Fruit fly (Drosophila melanogaster): ENCODE data around the gene DCX-EMAP.

The DCX-EMAP gene

dm6 chr3L:14956288-14957032, 52.9 kb downstream of the DCX-EMAP start (continued):
- TF ChIP-seq CG34224 (GFP tag; IDR thresholded peaks at IDR 0.05; ENCODE audit: partially characterized antibody) (no peak), CG13287 (GFP tag; IDR thresholded peaks at IDR 0.05; ENCODE audit: partially characterized antibody) (no peak), CG8478 (optimal IDR thresholded peaks at IDR 0.05) (no peak), Awh (GFP tag; IDR thresholded peaks at IDR 0.05) (no peak), aop (GFP tag; IDR thresholded peaks at IDR 0.05) (no peak), CG17912 (GFP tag; optimal IDR thresholded peaks at IDR 0.05) (no peak), CG11398 (GFP tag; optimal IDR thresholded peaks at IDR 0.05) (peak; percentile 51), Nf-YA (GFP tag; IDR thresholded peaks at IDR 0.05) (no peak), Hand (GFP tag; optimal IDR thresholded peaks at IDR 0.05) (no peak), Six4 (GFP tag; optimal IDR thresholded peaks at IDR 0.05) (no peak), CG8388 (GFP tag; optimal IDR thresholded peaks at IDR 0.05) (no peak), psq (GFP tag; optimal IDR thresholded peaks at IDR 0.05) (peak; percentile 54), CG31388 (GFP tag; optimal IDR thresholded peaks at IDR 0.05) (no peak), CG2116 (GFP tag; optimal IDR thresholded peaks at IDR 0.05) (peak; percentile 51), ttk (GFP tag; IDR thresholded peaks at IDR 0.05) (no peak), ems (GFP tag; optimal IDR thresholded peaks at IDR 0.05) (no peak), grau (tag; optimal IDR thresholded peaks at IDR 0.05) (no peak), ssp (GFP tag; IDR thresholded peaks at IDR 0.05) (no peak), CG2202 (tag; optimal IDR thresholded peaks at IDR 0.05) (peak; percentile 80), CG18011 (GFP tag; optimal IDR thresholded peaks at IDR 0.05) (no peak), tio (GFP tag; optimal IDR thresholded peaks at IDR 0.05) (peak; percentile 24), CG17802 (tag; optimal IDR thresholded peaks at IDR 0.05) (no peak), al (GFP tag; IDR thresholded peaks at IDR 0.05) (no peak), row (GFP tag; IDR thresholded peaks at IDR 0.05) (no peak), CG12071 (GFP tag; optimal IDR thresholded peaks at IDR 0.05) (no peak), Neu2 (GFP tag; optimal IDR thresholded peaks at IDR 0.05; ENCODE audit: borderline replicate concordance) (no peak), CG8089 (GFP tag; optimal IDR thresholded peaks at IDR 0.05) (no peak), amos (GFP tag; IDR thresholded peaks at IDR 0.05; ENCODE audit: partially characterized antibody) (no peak), CHES-1-like (GFP tag; optimal IDR thresholded peaks at IDR 0.05) (peak; percentile 18), zfh2 (GFP tag; optimal IDR thresholded peaks at IDR 0.05) (no peak), GATAe (GFP tag; conservative IDR thresholded peaks at IDR 0.05) (no peak), CG10274 (GFP tag; optimal IDR thresholded peaks at IDR 0.05) (no peak), gem (tag; optimal IDR thresholded peaks at IDR 0.05) (peak; percentile 46), Hey (tag; optimal IDR thresholded peaks at IDR 0.05) (no peak), CG1602 (GFP tag; optimal IDR thresholded peaks at IDR 0.05) (peak; percentile 39), CG5953 (GFP tag; IDR thresholded peaks at IDR 0.05) (no peak), her (GFP tag; optimal IDR thresholded peaks at IDR 0.05) (no peak), lbe (GFP tag; optimal IDR thresholded peaks at IDR 0.05) (no peak), Scr (GFP tag; IDR thresholded peaks at IDR 0.05; ENCODE audit: partially characterized antibody) (no peak), Lhr (GFP tag; optimal IDR thresholded peaks at IDR 0.05) (peak; percentile 39), CG18262 (tag; optimal IDR thresholded peaks at IDR 0.05) (peak; percentile 58), CG3995 (GFP tag; optimal IDR thresholded peaks at IDR 0.05) (no peak), grn (GFP tag; optimal IDR thresholded peaks at IDR 0.05) (peak; percentile 88), CG13624 (GFP tag; optimal IDR thresholded peaks at IDR 0.05) (no peak), CG8944 (GFP tag; optimal IDR thresholded peaks at IDR 0.05) (no peak), Sry-δ (GFP tag; optimal IDR thresholded peaks at IDR 0.05) (no peak), Sox100B (GFP tag; optimal IDR thresholded peaks at IDR 0.05) (no peak), CG13424 (tag; optimal IDR thresholded peaks at IDR 0.05) (no peak), CG9817 (tag; optimal IDR thresholded peaks at IDR 0.05) (no peak), dmrt99B (tag; optimal IDR thresholded peaks at IDR 0.05) (no peak), CG3163 (GFP tag; optimal IDR thresholded peaks at IDR 0.05) (no peak)
